Fruit fly (Drosophila melanogaster) whole organism, embryonic: ENCODE results near the gene pes.

Source experiments
- B-H2 ChIP-seq: fragments of 200-800 bp; sonication (Bioruptor generic); optimal IDR thresholded peaks from 2 replicates; lab custom pipeline; 2018; ENCODE audit warnings: missing biosample characterization, mild to moderate bottlenecking, missing genetic modification characterization
- Bteb2 ChIP-seq: fragments of 200-800 bp; sonication (Bioruptor generic); optimal IDR thresholded peaks from 2 replicates; lab custom pipeline; 2016; ENCODE audit warnings: missing biosample characterization, missing genetic modification characterization
- CG10147 ChIP-seq: fragments of 200-800 bp; sonication (Bioruptor generic); optimal IDR thresholded peaks from 2 replicates; lab custom pipeline; 2019; ENCODE audit warnings: missing biosample characterization, mild to moderate bottlenecking, missing genetic modification characterization, moderate library complexity
- CG1233 ChIP-seq: fragments of 200-800 bp; sonication (Bioruptor generic); optimal IDR thresholded peaks from 4 replicates; lab custom pipeline; 2018; ENCODE audit warnings: missing biosample characterization, mild to moderate bottlenecking, missing genetic modification characterization
- CG12942 ChIP-seq: fragments of 200-800 bp; sonication (Bioruptor generic); optimal IDR thresholded peaks from 3 replicates; lab custom pipeline; 2016; ENCODE audit warnings: missing biosample characterization, missing genetic modification characterization
- CG14965 ChIP-seq: fragments of 200-800 bp; sonication (Bioruptor generic); optimal IDR thresholded peaks from 2 replicates; lab custom pipeline; 2016; ENCODE audit warnings: missing biosample characterization, missing genetic modification characterization, borderline replicate concordance
- CG15011 ChIP-seq: fragments of 200-800 bp; sonication (Bioruptor generic); optimal IDR thresholded peaks from 3 replicates; lab custom pipeline; 2018; ENCODE audit warnings: missing biosample characterization, mild to moderate bottlenecking, missing genetic modification characterization
- CG1832 ChIP-seq: fragments of 200-800 bp; sonication (Bioruptor generic); optimal IDR thresholded peaks from 2 replicates; lab custom pipeline; 2017; ENCODE audit warnings: missing biosample characterization, mild to moderate bottlenecking, missing genetic modification characterization, inconsistent platforms
- CG30020 ChIP-seq: fragments of 200-800 bp; optimal IDR thresholded peaks from 2 replicates; lab custom pipeline; 2019; ENCODE audit warnings: missing biosample characterization, mild to moderate bottlenecking, missing genetic modification characterization, moderate library complexity
- CG4328 ChIP-seq: fragments of 200-800 bp; sonication (Bioruptor generic); optimal IDR thresholded peaks from 3 replicates; lab custom pipeline; 2017; ENCODE audit warnings: missing biosample characterization, missing genetic modification reagents, missing genetic modification characterization
- CG4360 ChIP-seq: fragments of 200-800 bp; sonication (Bioruptor generic); IDR thresholded peaks from 2 replicates; pipeline ENCODE4 v1.3.6; 2022; ENCODE audit warnings: missing biosample characterization, missing genetic modification characterization
- CG6272 ChIP-seq: fragments of 200-800 bp; sonication (Bioruptor generic); IDR thresholded peaks from 2 replicates; pipeline ENCODE4 v1.3.6; 2022; ENCODE audit warnings: missing biosample characterization, missing genetic modification characterization
- CG6791 ChIP-seq: fragments of 200-800 bp; sonication (Bioruptor generic); IDR thresholded peaks from 3 replicates; pipeline ENCODE4 v1.3.6; 2022; ENCODE audit warnings: missing biosample characterization, missing genetic modification characterization; ENCODE audit not compliant: partially characterized antibody
- CG6813 ChIP-seq: fragments of 200-800 bp; sonication (Bioruptor generic); optimal IDR thresholded peaks from 2 replicates; lab custom pipeline; 2017; ENCODE audit warnings: missing biosample characterization, missing genetic modification characterization, mild to moderate bottlenecking, moderate library complexity, missing genetic modification reagents
- CG7556 ChIP-seq: fragments of 200-800 bp; sonication (Bioruptor generic); optimal IDR thresholded peaks from 2 replicates; lab custom pipeline; 2017; ENCODE audit warnings: missing biosample characterization, mild to moderate bottlenecking, missing genetic modification characterization
- CG7928 ChIP-seq: fragments of 200-800 bp; sonication (Bioruptor generic); optimal IDR thresholded peaks from 2 replicates; lab custom pipeline; 2017; ENCODE audit warnings: missing biosample characterization, mild to moderate bottlenecking, missing genetic modification characterization
- CG9437 ChIP-seq: fragments of 200-800 bp; sonication (Bioruptor generic); optimal IDR thresholded peaks from 2 replicates; lab custom pipeline; 2018; ENCODE audit warnings: missing biosample characterization, mild to moderate bottlenecking, missing genetic modification characterization
- D19B ChIP-seq: fragments of 200-800 bp; sonication (Bioruptor generic); optimal IDR thresholded peaks from 2 replicates; lab custom pipeline; 2017; ENCODE audit warnings: missing biosample characterization, mild to moderate bottlenecking, missing genetic modification characterization
- Dip3 ChIP-seq: fragments of 200-800 bp; sonication (Bioruptor generic); optimal IDR thresholded peaks from 3 replicates; lab custom pipeline; 2016; ENCODE audit warnings: missing biosample characterization, missing genetic modification characterization
- Ets97D ChIP-seq: fragments of 200-800 bp; sonication (Bioruptor generic); optimal IDR thresholded peaks from 3 replicates; lab custom pipeline; 2016; ENCODE audit warnings: missing biosample characterization, missing genetic modification characterization
- Hr3 ChIP-seq: fragments of 200-800 bp; sonication (Bioruptor generic); optimal IDR thresholded peaks from 3 replicates; lab custom pipeline; 2016; ENCODE audit warnings: missing biosample characterization, missing genetic modification characterization
- Lpt ChIP-seq: fragments of >200 bp; optimal IDR thresholded peaks from 2 replicates; lab custom pipeline; 2018; ENCODE audit warnings: missing biosample characterization, missing genetic modification characterization
- NfI ChIP-seq: fragments of 200-800 bp; sonication (Bioruptor generic); optimal IDR thresholded peaks from 3 replicates; lab custom pipeline; 2018; ENCODE audit warnings: missing biosample characterization, mild to moderate bottlenecking, missing genetic modification characterization, moderate library complexity
- Trl ChIP-seq, 3 experiments: fragments of >200 bp in 2 of 3; fragments of 200-800 bp in 1 of 3; sonication (Bioruptor generic) in 1 of 3; optimal IDR thresholded peaks; 2 replicates in 1 of 3; 3 replicates in 2 of 3; lab custom pipeline; 2016 to 2017; ENCODE audit warnings: missing biosample characterization in 1 of 3, missing genetic modification characterization in 1 of 3
- abd-A ChIP-seq: fragments of 200-800 bp; sonication (Bioruptor generic); optimal IDR thresholded peaks from 3 replicates; lab custom pipeline; 2019; ENCODE audit warnings: missing biosample characterization, mild to moderate bottlenecking, missing genetic modification characterization, moderate library complexity
- al ChIP-seq: fragments of 200-800 bp; sonication (Bioruptor generic); IDR thresholded peaks from 2 replicates; pipeline ENCODE4 v1.3.6; 2022; ENCODE audit warnings: missing biosample characterization, missing genetic modification characterization
- ase ChIP-seq: fragments of 200-800 bp; sonication (Bioruptor generic); IDR thresholded peaks from 3 replicates; pipeline ENCODE4 v1.3.6; 2022; ENCODE audit warnings: missing biosample characterization, missing genetic modification characterization
- bowl ChIP-seq: fragments of 200-800 bp; sonication (Bioruptor generic); IDR thresholded peaks from 2 replicates; pipeline ENCODE4 v1.3.6; 2022; ENCODE audit warnings: missing biosample characterization, missing genetic modification characterization
- bsh ChIP-seq, 2 experiments: fragments of 200-800 bp; sonication (Bioruptor generic); optimal IDR thresholded peaks; 2 replicates each; lab custom pipeline; 2017 to 2018; ENCODE audit warnings: mild to moderate bottlenecking in 2 of 2, missing biosample characterization in 2 of 2, missing genetic modification characterization in 2 of 2, moderate library complexity in 1 of 2
- crc ChIP-seq: fragments of 200-800 bp; sonication (Bioruptor generic); optimal IDR thresholded peaks from 2 replicates; lab custom pipeline; 2016; ENCODE audit warnings: missing biosample characterization, missing genetic modification characterization
- dati ChIP-seq: fragments of 200-800 bp; sonication (Bioruptor generic); IDR thresholded peaks from 2 replicates; pipeline ENCODE4 v1.3.6; 2022; ENCODE audit warnings: missing biosample characterization, missing genetic modification characterization
- dimm ChIP-seq: fragments of 200-800 bp; sonication (Bioruptor generic); IDR thresholded peaks from 2 replicates; pipeline ENCODE4 v1.3.6; 2022; ENCODE audit warnings: missing biosample characterization, missing genetic modification characterization
- dmrt11E ChIP-seq: fragments of 200-800 bp; sonication (Bioruptor generic); optimal IDR thresholded peaks from 3 replicates; lab custom pipeline; 2018; ENCODE audit warnings: missing biosample characterization, mild to moderate bottlenecking, missing genetic modification characterization, moderate library complexity
- dmrt99B ChIP-seq: fragments of 200-800 bp; sonication (Bioruptor generic); optimal IDR thresholded peaks from 2 replicates; lab custom pipeline; 2018; ENCODE audit warnings: missing biosample characterization, mild to moderate bottlenecking, missing genetic modification characterization, moderate library complexity
- ftz-f1 ChIP-seq: fragments of 200-800 bp; sonication (Bioruptor generic); optimal IDR thresholded peaks from 2 replicates; lab custom pipeline; 2016; ENCODE audit warnings: missing biosample characterization, missing genetic modification characterization
- gem ChIP-seq: fragments of 200-800 bp; sonication (Bioruptor generic); optimal IDR thresholded peaks from 2 replicates; lab custom pipeline; 2019; ENCODE audit warnings: missing biosample characterization, mild to moderate bottlenecking, missing genetic modification characterization, moderate library complexity
- lola ChIP-seq, 3 experiments: fragments of >200 bp in 2 of 3; fragments of 200-800 bp in 1 of 3; sonication (Bioruptor generic) in 1 of 3; optimal IDR thresholded peaks; 2 replicates each; lab custom pipeline; 2017 to 2019; ENCODE audit warnings: missing biosample characterization in 3 of 3, missing genetic modification characterization in 3 of 3, mild to moderate bottlenecking in 1 of 3, moderate library complexity in 1 of 3
- maf-S ChIP-seq: fragments of 200-800 bp; sonication (Bioruptor generic); optimal IDR thresholded peaks from 2 replicates; lab custom pipeline; 2016; ENCODE audit warnings: missing biosample characterization, missing genetic modification characterization
- nerfin-1 ChIP-seq: fragments of 200-800 bp; sonication (Bioruptor generic); optimal IDR thresholded peaks from 3 replicates; lab custom pipeline; 2019; ENCODE audit warnings: missing biosample characterization, mild to moderate bottlenecking, missing genetic modification characterization, moderate library complexity
- oc ChIP-seq: fragments of 200-800 bp; sonication (Bioruptor generic); optimal IDR thresholded peaks from 2 replicates; lab custom pipeline; 2018; ENCODE audit warnings: missing biosample characterization, mild to moderate bottlenecking, missing genetic modification characterization, moderate library complexity
- peb ChIP-seq: fragments of 200-800 bp; sonication (Bioruptor generic); IDR thresholded peaks from 2 replicates; pipeline ENCODE4 v1.3.6; 2022; ENCODE audit warnings: missing biosample characterization, missing genetic modification characterization
- prd ChIP-seq, 3 experiments: fragments of >200 bp in 2 of 3; fragments of 200-800 bp in 1 of 3; sonication (Bioruptor generic) in 1 of 3; optimal IDR thresholded peaks in 2 of 3; IDR thresholded peaks in 1 of 3; 2 replicates in 2 of 3; 3 replicates in 1 of 3; pipeline versions ENCODE4 v1.3.6 to Lab custom; 2017 to 2022; ENCODE audit warnings: missing biosample characterization in 1 of 3, missing genetic modification characterization in 1 of 3
- rib ChIP-seq: fragments of 200-800 bp; sonication (Bioruptor generic); IDR thresholded peaks from 2 replicates; pipeline ENCODE4 v1.3.6; 2022; ENCODE audit warnings: missing biosample characterization, missing genetic modification characterization
- ro ChIP-seq: fragments of 200-800 bp; sonication (Bioruptor generic); IDR thresholded peaks from 2 replicates; pipeline ENCODE4 v1.3.6; 2022; ENCODE audit warnings: missing biosample characterization, missing genetic modification characterization
- vnd ChIP-seq: fragments of 200-800 bp; sonication (Bioruptor generic); IDR thresholded peaks from 3 replicates; pipeline ENCODE4 v1.3.6; 2022; ENCODE audit warnings: missing biosample characterization, missing genetic modification characterization; ENCODE audit not compliant: partially characterized antibody
- zfh1 ChIP-seq: fragments of 200-800 bp; sonication (Bioruptor generic); IDR thresholded peaks from 3 replicates; pipeline ENCODE4 v1.3.6; 2022; ENCODE audit warnings: missing biosample characterization, missing genetic modification characterization

pes gene

dm6 chr2L:8001694-8002627 lies 8.0 kb upstream of the pes start (continued):
- peak; percentile 68 for TF ChIP-seq maf-S
- peak; percentile 85 for TF ChIP-seq CG1233 (GFP tag; lab: Kevin White, UChicago)
- TF ChIP-seq CG4328 (GFP tag; lab: Kevin White, UChicago) = peak; percentile 84
- TF ChIP-seq oc (tag; lab: Kevin White, UChicago) = peak; percentile 64
- TF ChIP-seq CG6791 (GFP tag; lab: Robert Waterston, UW) = no peak
- TF ChIP-seq prd (optimal IDR thresholded peaks at IDR 0.05; lab: Kevin White, UChicago) = no peak
- peak; percentile 85 for TF ChIP-seq prd (GFP tag; IDR thresholded peaks at IDR 0.05; lab: Robert Waterston, UW)
- no peak for TF ChIP-seq CG4360 (GFP tag; lab: Robert Waterston, UW)
- TF ChIP-seq bsh (GFP tag; optimal IDR thresholded peaks at IDR 0.05; lab: Kevin White, UChicago) = peak; percentile 82 to 84
- TF ChIP-seq dimm (GFP tag; lab: Robert Waterston, UW) = no peak
- peak; percentile 91 for TF ChIP-seq CG10147 (GFP tag; lab: Kevin White, UChicago)
- TF ChIP-seq rib = 0 out of 2 replicates have a peak, but pooled peaks have one; percentile 28
- no peak for TF ChIP-seq bowl (GFP tag; lab: Robert Waterston, UW)
- peak; percentile 84 for TF ChIP-seq dmrt11E
- peak; percentile 85 for TF ChIP-seq nerfin-1 (tag; lab: Kevin White, UChicago)
- peak; percentile 76 for TF ChIP-seq Bteb2 (GFP tag; lab: Kevin White, UChicago)
- no peak for TF ChIP-seq CG14965 (GFP tag; lab: Kevin White, UChicago)
- TF ChIP-seq zfh1 = peak; percentile 76
- TF ChIP-seq ase (GFP tag; lab: Robert Waterston, UW) = peak; percentile 69; the same call in 2 of the 3 replicates
- peak; percentile 36 for TF ChIP-seq Ets97D (GFP tag; lab: Kevin White, UChicago)
- peak; percentile 91 for TF ChIP-seq CG9437 (GFP tag; lab: Kevin White, UChicago)
- peak; percentile 66 for TF ChIP-seq peb
- peak; percentile 69 for TF ChIP-seq crc (GFP tag; lab: Kevin White, UChicago)
- peak; percentile 75 for TF ChIP-seq CG12942 (GFP tag; lab: Kevin White, UChicago)
- no peak for TF ChIP-seq Trl (optimal IDR thresholded peaks at IDR 0.05; lab: Kevin White, UChicago)
- peak; percentile 11 for TF ChIP-seq Trl (GFP tag; optimal IDR thresholded peaks at IDR 0.05; lab: Kevin White, UChicago)
- peak; percentile 94 for TF ChIP-seq gem (tag; lab: Kevin White, UChicago)
- TF ChIP-seq CG7928 (GFP tag; lab: Kevin White, UChicago) = peak; percentile 25
- TF ChIP-seq dati (GFP tag; lab: Robert Waterston, UW) = peak; percentile 45; the same call in 1 of the 2 replicates
- peak; percentile 93 for TF ChIP-seq dmrt99B (tag; lab: Kevin White, UChicago)
- no peak for TF ChIP-seq CG1832
- peak; percentile 88 for TF ChIP-seq NfI (GFP tag; lab: Kevin White, UChicago)
- no peak for TF ChIP-seq vnd
- peak; percentile 66 for TF ChIP-seq Dip3
- TF ChIP-seq CG15011 (GFP tag; lab: Kevin White, UChicago) = peak; percentile 86
- TF ChIP-seq CG6813 = peak; percentile 73
- peak; percentile 64 for TF ChIP-seq abd-A (tag; lab: Kevin White, UChicago)
- peak; percentile 77 for TF ChIP-seq D19B
- TF ChIP-seq B-H2 = no peak
- peak; percentile 74; the same call in 1 of the 2 replicates for TF ChIP-seq al
- TF ChIP-seq CG6272 = peak; percentile 59; the same call in 1 of the 2 replicates
- peak; percentile 96 for TF ChIP-seq CG7556 (GFP tag; lab: Kevin White, UChicago)
- peak; percentile 58 for TF ChIP-seq CG30020 (tag; lab: Kevin White, UChicago)
- peak in 1 of 3 experiments; percentile 91 for TF ChIP-seq lola (GFP tag; optimal IDR thresholded peaks at IDR 0.05; lab: Kevin White, UChicago)
- no peak for TF ChIP-seq ftz-f1 (GFP tag; lab: Kevin White, UChicago)
- peak; percentile 83 for TF ChIP-seq Hr3 (GFP tag; lab: Kevin White, UChicago)
- 0 out of 2 replicates have a peak, but pooled peaks have one; percentile 39 for TF ChIP-seq ro (GFP tag; lab: Robert Waterston, UW)
- TF ChIP-seq Lpt (GFP tag; lab: Kevin White, UChicago) = no peak
